Worm (Caenorhabditis elegans): ENCODE data around the gene pik-1.
"Not testable (repeated sequence)": the region's sequence is repeated elsewhere in the genome, so short reads cannot be mapped to it uniquely, and the experiment has no call there.

The pik-1 gene

DNA sequence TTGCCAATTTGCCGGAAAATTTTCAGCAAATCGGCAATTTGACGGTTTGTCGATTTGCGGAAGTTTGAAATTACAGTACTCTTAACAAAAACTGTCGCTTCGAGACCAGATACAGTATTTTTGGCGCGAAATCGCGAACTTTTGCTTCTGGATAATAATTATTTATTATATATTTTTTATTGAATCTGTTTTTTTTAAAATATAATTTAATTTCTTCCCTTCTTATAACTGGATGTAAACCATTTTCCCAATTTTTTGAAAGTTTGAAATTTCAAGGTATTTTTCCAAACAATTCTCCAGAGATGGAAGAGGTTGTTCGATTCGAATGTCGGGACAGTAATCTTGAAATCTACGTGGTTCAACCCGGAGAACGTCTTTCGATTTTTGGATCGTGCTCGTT is 6.4 kb downstream of the pik-1 start, which contains the start of gene nol-9:
Gene nol-9 (plus strand): TSS at position 301 of the 400 bp plus-strand sequence.
- TF ChIP-seq ceh-13 (GFP tag; optimal IDR thresholded peaks at IDR 0.05), result no peak
- TF ChIP-seq tra-4 (tag; optimal IDR thresholded peaks at IDR 0.05), result no peak
- no peak for TF ChIP-seq tbx-37 (GFP tag; conservative IDR thresholded peaks at IDR 0.05)
- TF ChIP-seq hmbx-1 (tag; optimal IDR thresholded peaks at IDR 0.05), result no peak
- no peak for TF ChIP-seq F13C5.2 (tag; optimal IDR thresholded peaks at IDR 0.05)
- TF ChIP-seq hmg-4 (GFP tag; optimal IDR thresholded peaks at IDR 0.05), result no peak
- TF ChIP-seq hnd-1 (tag; optimal IDR thresholded peaks at IDR 0.05), result no peak
- TF ChIP-seq scrt-1 (GFP tag; IDR thresholded peaks at IDR 0.05), result no peak
- TF ChIP-seq ama-1 (optimal IDR thresholded peaks at IDR 0.05), result no peak
- no peak for TF ChIP-seq flt-1 (GFP tag; IDR thresholded peaks at IDR 0.05)
- TF ChIP-seq tbx-11 (GFP tag; IDR thresholded peaks at IDR 0.05), result no peak
- TF ChIP-seq sea-1 (GFP tag; conservative IDR thresholded peaks at IDR 0.05), result no peak
- no peak for TF ChIP-seq ets-7 (tag; optimal IDR thresholded peaks at IDR 0.05)
- TF ChIP-seq B0310.2 (tag; optimal IDR thresholded peaks at IDR 0.05), result no peak
- no peak for TF ChIP-seq pes-1 (GFP tag; IDR thresholded peaks at IDR 0.05)
- TF ChIP-seq ceh-36 (tag; optimal IDR thresholded peaks at IDR 0.05), result no peak
- TF ChIP-seq aly-1 (tag; optimal IDR thresholded peaks at IDR 0.05), result no peak

DNA sequence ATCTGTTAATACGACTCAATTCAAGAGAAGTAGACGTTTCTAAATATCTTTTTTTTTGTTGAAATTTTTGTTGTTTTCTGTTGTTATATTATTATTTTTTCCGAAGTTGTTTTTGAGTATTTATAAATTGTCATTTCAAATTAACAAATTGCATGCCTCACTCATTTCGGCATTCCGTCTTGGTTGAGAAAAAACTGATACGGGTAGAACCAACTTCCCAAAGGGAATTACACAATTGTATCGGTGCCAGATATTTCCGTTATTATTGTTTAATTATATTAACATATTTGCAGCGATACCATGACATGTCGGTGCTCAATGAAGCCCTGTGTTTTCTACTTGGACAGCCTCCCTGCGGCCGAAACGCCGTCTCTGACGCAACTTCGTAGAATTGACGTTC is 13.4 kb downstream of the pik-1 start, which contains the start of gene K09B11.4:
Gene K09B11.4 (plus strand): TSS at position 301 of the 400 bp plus-strand sequence.
- TF ChIP-seq ceh-13 (GFP tag; optimal IDR thresholded peaks at IDR 0.05), result no peak
- TF ChIP-seq flt-1 (GFP tag; IDR thresholded peaks at IDR 0.05), result no peak
- TF ChIP-seq F13C5.2 (tag; optimal IDR thresholded peaks at IDR 0.05), result no peak
- no peak for TF ChIP-seq aly-1 (tag; optimal IDR thresholded peaks at IDR 0.05)
- TF ChIP-seq hmg-4 (GFP tag; optimal IDR thresholded peaks at IDR 0.05), result no peak
- TF ChIP-seq pes-1 (GFP tag; IDR thresholded peaks at IDR 0.05), result no peak
- TF ChIP-seq scrt-1 (GFP tag; IDR thresholded peaks at IDR 0.05), result no peak
- no peak for TF ChIP-seq ceh-36 (tag; optimal IDR thresholded peaks at IDR 0.05)
- no peak for TF ChIP-seq ama-1 (optimal IDR thresholded peaks at IDR 0.05)
- no peak for TF ChIP-seq tra-4 (tag; optimal IDR thresholded peaks at IDR 0.05)
- TF ChIP-seq ets-7 (tag; optimal IDR thresholded peaks at IDR 0.05), result no peak
- TF ChIP-seq tbx-37 (GFP tag; conservative IDR thresholded peaks at IDR 0.05), result no peak
- TF ChIP-seq B0310.2 (tag; optimal IDR thresholded peaks at IDR 0.05), result no peak
- no peak for TF ChIP-seq tbx-11 (GFP tag; IDR thresholded peaks at IDR 0.05)
- no peak for TF ChIP-seq hmbx-1 (tag; optimal IDR thresholded peaks at IDR 0.05)
- TF ChIP-seq sea-1 (GFP tag; conservative IDR thresholded peaks at IDR 0.05), result no peak
- TF ChIP-seq hnd-1 (tag; optimal IDR thresholded peaks at IDR 0.05), result no peak

DNA sequence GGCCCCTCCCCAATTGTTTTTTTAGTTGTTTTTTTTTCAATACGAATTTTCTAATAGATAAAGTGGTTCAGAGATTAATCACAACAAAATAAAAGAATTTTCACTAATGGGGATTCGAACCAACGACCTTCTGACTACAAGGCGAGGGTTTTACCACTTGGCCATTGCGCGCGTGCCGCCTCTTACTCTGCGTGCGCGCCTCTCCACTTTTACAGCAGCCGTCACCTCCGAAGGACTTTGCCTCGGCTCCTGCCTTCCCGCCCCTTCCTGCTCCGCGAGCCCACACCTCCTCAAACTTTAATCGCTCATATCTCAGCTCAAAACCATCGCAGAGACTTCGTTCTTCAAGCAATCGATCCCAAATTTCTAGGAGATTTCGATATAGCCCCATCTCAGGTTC is 14.3 kb downstream of the pik-1 start:
- 0 out of 2 replicates have a peak, but pooled peaks have one; percentile 10 for TF ChIP-seq pes-1 (GFP tag; IDR thresholded peaks at IDR 0.05)
- 0 out of 2 replicates have a peak, but pooled peaks have one; percentile 16 for TF ChIP-seq tbx-37 (GFP tag; conservative IDR thresholded peaks at IDR 0.05)

DNA sequence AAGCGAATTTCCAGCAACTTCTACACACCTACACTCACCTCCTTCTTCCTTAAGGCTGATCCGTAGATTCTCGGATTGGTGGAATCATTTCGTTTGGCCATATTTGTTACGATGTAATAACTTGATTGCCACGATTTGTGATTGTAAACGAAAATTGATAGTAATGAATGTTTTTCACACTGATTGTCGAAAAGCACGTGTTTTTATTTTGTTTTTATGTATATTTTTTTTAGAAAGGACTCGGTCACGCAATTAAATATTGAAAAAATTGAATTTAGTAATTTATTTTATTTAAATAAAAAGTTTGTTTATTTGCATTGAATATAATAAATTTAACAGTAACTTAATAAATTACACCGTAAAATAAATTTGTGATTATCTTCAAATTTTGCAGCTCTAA is 18.1 kb downstream of the pik-1 start, which contains the start of gene K09B11.5:
Gene K09B11.5 (minus strand): TSS at position 101 of the 400 bp plus-strand sequence.
- not testable (repeated sequence) for TF ChIP-seq ama-1 (optimal IDR thresholded peaks at IDR 0.05); hmg-4 (GFP tag; optimal IDR thresholded peaks at IDR 0.05); ceh-13 (GFP tag; optimal IDR thresholded peaks at IDR 0.05)

DNA sequence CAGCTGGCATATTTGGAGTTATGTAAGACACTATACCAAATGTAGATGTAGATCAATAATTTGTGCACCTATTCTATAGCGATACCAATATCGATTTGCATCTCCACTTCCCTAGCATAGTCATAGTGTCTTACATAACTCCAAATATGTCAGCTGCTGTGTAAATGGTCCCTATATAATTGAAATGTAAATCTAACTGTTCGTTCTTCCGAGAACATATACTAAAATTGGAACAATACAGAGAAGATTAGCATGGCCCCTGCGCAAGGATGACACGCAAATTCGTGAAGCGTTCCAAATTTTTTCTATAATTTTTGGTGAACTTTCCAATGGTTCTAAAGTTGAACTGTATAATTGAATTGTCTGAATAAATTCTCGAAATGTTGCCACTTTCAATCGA is 27.7 kb downstream of the pik-1 start:
- TF ChIP-seq pes-1 (GFP tag; IDR thresholded peaks at IDR 0.05), result 0 out of 2 replicates have a peak, but pooled peaks have one; percentile 35

DNA sequence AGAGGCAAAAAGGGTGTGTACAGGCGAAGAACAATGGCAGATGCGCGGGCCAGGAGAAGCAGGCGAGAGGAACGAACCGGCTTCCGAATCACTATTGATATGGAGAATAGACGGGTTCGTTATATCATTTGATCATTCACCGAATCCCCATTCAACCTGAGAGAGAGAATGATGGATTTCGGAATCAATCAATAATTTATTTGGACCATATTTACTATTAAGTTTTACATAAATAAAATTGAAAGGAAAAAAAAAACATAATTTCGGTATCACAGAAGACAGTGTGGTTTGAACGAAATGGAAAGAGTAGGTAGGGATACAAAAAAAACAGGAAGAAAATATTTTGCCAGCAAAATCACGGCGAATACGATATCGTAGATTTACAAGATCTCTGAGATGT is 29.4 kb downstream of the pik-1 start, which contains the start of gene mam-3:
Gene mam-3 (minus strand): TSS at position 101 of the 400 bp plus-strand sequence.
- TF ChIP-seq ets-7 (tag; optimal IDR thresholded peaks at IDR 0.05) (no peak), tra-4 (tag; optimal IDR thresholded peaks at IDR 0.05) (no peak), hmbx-1 (tag; optimal IDR thresholded peaks at IDR 0.05) (no peak), ceh-36 (tag; optimal IDR thresholded peaks at IDR 0.05) (no peak), hnd-1 (tag; optimal IDR thresholded peaks at IDR 0.05) (no peak), aly-1 (tag; optimal IDR thresholded peaks at IDR 0.05) (no peak), flt-1 (GFP tag; IDR thresholded peaks at IDR 0.05) (no peak), ceh-13 (GFP tag; optimal IDR thresholded peaks at IDR 0.05) (no peak), scrt-1 (GFP tag; IDR thresholded peaks at IDR 0.05) (no peak), F13C5.2 (tag; optimal IDR thresholded peaks at IDR 0.05) (no peak), pes-1 (GFP tag; IDR thresholded peaks at IDR 0.05) (no peak), tbx-37 (GFP tag; conservative IDR thresholded peaks at IDR 0.05) (no peak), B0310.2 (tag; optimal IDR thresholded peaks at IDR 0.05) (no peak), ama-1 (optimal IDR thresholded peaks at IDR 0.05) (no peak), hmg-4 (GFP tag; optimal IDR thresholded peaks at IDR 0.05) (no peak), tbx-11 (GFP tag; IDR thresholded peaks at IDR 0.05) (no peak), sea-1 (GFP tag; conservative IDR thresholded peaks at IDR 0.05) (no peak)

DNA sequence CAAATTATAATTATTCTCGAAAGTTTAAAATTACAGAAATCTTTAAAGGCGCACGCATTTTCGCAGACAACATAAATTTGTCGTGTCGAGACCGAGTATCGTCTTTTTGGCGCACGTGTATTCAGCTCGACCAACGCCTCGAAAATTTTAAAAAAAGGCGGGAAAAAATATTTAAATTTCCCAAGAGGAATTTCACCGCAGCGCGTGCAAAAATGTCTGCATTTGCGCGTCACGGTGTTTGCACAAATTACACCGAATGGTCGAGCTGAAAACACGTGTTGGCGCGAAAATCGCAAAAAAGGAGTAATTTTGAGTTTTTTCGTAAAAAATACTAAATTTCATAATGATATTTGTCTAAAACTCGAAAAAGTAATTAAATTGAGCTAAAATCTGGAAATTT is 34.9 kb downstream of the pik-1 start:
- TF ChIP-seq tra-4 (tag; optimal IDR thresholded peaks at IDR 0.05) (no peak), F13C5.2 (tag; optimal IDR thresholded peaks at IDR 0.05) (no peak), tbx-37 (GFP tag; conservative IDR thresholded peaks at IDR 0.05) (no peak), hmg-4 (GFP tag; optimal IDR thresholded peaks at IDR 0.05) (no peak), ceh-36 (tag; optimal IDR thresholded peaks at IDR 0.05) (no peak), B0310.2 (tag; optimal IDR thresholded peaks at IDR 0.05) (no peak), pes-1 (GFP tag; IDR thresholded peaks at IDR 0.05) (0 out of 2 replicates have a peak, but pooled peaks have one; percentile 11)

DNA sequence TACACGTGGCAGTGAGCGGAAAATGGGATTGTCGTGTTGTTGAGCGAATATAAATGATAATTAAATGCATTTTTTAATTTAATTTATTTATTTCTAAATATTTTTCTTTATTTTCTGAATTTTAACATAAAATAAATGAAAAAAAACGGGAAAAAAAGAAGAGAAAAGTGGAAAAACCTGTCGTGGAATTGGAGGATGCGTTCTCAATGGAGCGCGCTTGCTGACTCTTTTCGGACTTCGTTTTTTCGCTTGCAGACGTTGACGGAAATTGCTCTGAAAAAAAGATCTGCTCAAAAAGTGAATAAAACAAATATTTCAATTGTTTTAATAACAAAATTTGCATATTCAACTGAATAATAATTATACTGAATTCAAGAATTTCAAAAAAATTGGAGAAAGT is 37.7 kb downstream of the pik-1 start:
- TF ChIP-seq tbx-37 (GFP tag; conservative IDR thresholded peaks at IDR 0.05) (no peak), ceh-13 (GFP tag; optimal IDR thresholded peaks at IDR 0.05) (no peak), ama-1 (optimal IDR thresholded peaks at IDR 0.05) (no peak), flt-1 (GFP tag; IDR thresholded peaks at IDR 0.05) (no peak), hmg-4 (GFP tag; optimal IDR thresholded peaks at IDR 0.05) (no peak), tbx-11 (GFP tag; IDR thresholded peaks at IDR 0.05) (no peak), pes-1 (GFP tag; IDR thresholded peaks at IDR 0.05) (no peak)

Data from whole organism, early embryonic.